Worm (Caenorhabditis elegans) whole organism, L4 larva: ENCODE measurements around the gene F41C3.8.

ENCODE experiments used
- F26F4.8 ChIP-seq: fragments of 200-800 bp; sonication (Bioruptor generic); conservative IDR thresholded peaks from 2 replicates; pipeline ENCODE4 v1.3.6; 2022; ENCODE audit warnings: missing genetic modification characterization, missing compliant biosample characterization
- aly-2 ChIP-seq: sonication (generic microtip); optimal IDR thresholded peaks from 2 replicates; lab custom pipeline; 2018; ENCODE audit warnings: missing biosample characterization, missing genetic modification characterization
- fkh-10 ChIP-seq: fragments of 150-350 bp; optimal IDR thresholded peaks from 2 replicates; lab custom pipeline; 2014; ENCODE audit warnings: missing biosample characterization, missing genetic modification reagents, missing genetic modification characterization
- fos-1 ChIP-seq: fragments of 150-350 bp; optimal IDR thresholded peaks from 2 replicates; lab custom pipeline; 2014; ENCODE audit warnings: missing biosample characterization, missing genetic modification characterization
- lin-13 ChIP-seq: fragments of 150-350 bp; optimal IDR thresholded peaks from 2 replicates; lab custom pipeline; 2014; ENCODE audit warnings: missing biosample characterization, missing genetic modification reagents, missing genetic modification characterization
- lin-15B ChIP-seq: fragments of 150-350 bp; sonication (generic microtip); optimal IDR thresholded peaks from 3 replicates; lab custom pipeline; 2014; ENCODE audit warnings: missing biosample characterization, missing genetic modification characterization
- lir-3 ChIP-seq: sonication (generic microtip); optimal IDR thresholded peaks from 2 replicates; lab custom pipeline; 2016; ENCODE audit warnings: mild to moderate bottlenecking, missing genetic modification characterization, missing compliant biosample characterization
- mxl-2 ChIP-seq: fragments of 200-800 bp; sonication (Bioruptor generic); conservative IDR thresholded peaks from 2 replicates; pipeline ENCODE4 v1.3.6; 2022; ENCODE audit warnings: missing genetic modification reagents, missing genetic modification characterization, missing compliant biosample characterization
- nhr-28 ChIP-seq: fragments of 150-350 bp; optimal IDR thresholded peaks from 2 replicates; lab custom pipeline; 2014; ENCODE audit warnings: missing biosample characterization, missing genetic modification characterization
- pha-4 ChIP-seq, 2 experiments: fragments of 150-350 bp in 1 of 2; fragments of 200-800 bp in 1 of 2; sonication (Bioruptor generic) in 1 of 2; IDR thresholded peaks in 1 of 2; optimal IDR thresholded peaks in 1 of 2; 2 replicates each; pipeline versions ENCODE4 v1.3.6 to Lab custom; 2014 to 2022; ENCODE audit warnings: missing genetic modification characterization in 2 of 2, missing genetic modification reagents in 2 of 2, missing biosample characterization in 1 of 2, missing compliant biosample characterization in 1 of 2
- skn-1 ChIP-seq: fragments of 150-350 bp; optimal IDR thresholded peaks from 2 replicates; lab custom pipeline; 2014; ENCODE audit warnings: missing biosample characterization, missing genetic modification characterization
- zag-1 ChIP-seq: fragments of 150-350 bp; optimal IDR thresholded peaks from 2 replicates; lab custom pipeline; 2014; ENCODE audit warnings: missing biosample characterization, missing genetic modification characterization
- zip-2 ChIP-seq: fragments of 150-350 bp; optimal IDR thresholded peaks from 2 replicates; lab custom pipeline; 2014; ENCODE audit warnings: missing biosample characterization, missing genetic modification characterization

ce11 chrII:4766284-4766683, 50.4 kb downstream of the F41C3.8 start, which contains the start of gene ttm-2:
- TF ChIP-seq aly-2 (tag; lab: Kevin White, UChicago) (no peak), zip-2 (tag; lab: Kevin White, UChicago) (no peak), lin-13 (GFP tag; lab: Kevin White, UChicago) (no peak), fkh-10 (GFP tag; lab: Kevin White, UChicago) (no peak), lin-15B (tag; lab: Kevin White, UChicago) (no peak), mxl-2 (GFP tag; lab: Robert Waterston, UW) (no peak), lir-3 (tag; lab: Kevin White, UChicago) (no peak), fos-1 (tag; lab: Kevin White, UChicago) (no peak), nhr-28 (tag; lab: Kevin White, UChicago) (no peak), skn-1 (tag; lab: Kevin White, UChicago) (no peak), zag-1 (tag; lab: Kevin White, UChicago) (no peak), F26F4.8 (GFP tag; lab: Robert Waterston, UW) (no peak), pha-4 (GFP tag; IDR thresholded peaks at IDR 0.05; lab: Robert Waterston, UW) (no peak), pha-4 (tag; optimal IDR thresholded peaks at IDR 0.05; lab: Kevin White, UChicago) (no peak)
